Fruit fly (Drosophila melanogaster): ENCODE results near the gene CG4872.

CG4872 gene

DNA sequence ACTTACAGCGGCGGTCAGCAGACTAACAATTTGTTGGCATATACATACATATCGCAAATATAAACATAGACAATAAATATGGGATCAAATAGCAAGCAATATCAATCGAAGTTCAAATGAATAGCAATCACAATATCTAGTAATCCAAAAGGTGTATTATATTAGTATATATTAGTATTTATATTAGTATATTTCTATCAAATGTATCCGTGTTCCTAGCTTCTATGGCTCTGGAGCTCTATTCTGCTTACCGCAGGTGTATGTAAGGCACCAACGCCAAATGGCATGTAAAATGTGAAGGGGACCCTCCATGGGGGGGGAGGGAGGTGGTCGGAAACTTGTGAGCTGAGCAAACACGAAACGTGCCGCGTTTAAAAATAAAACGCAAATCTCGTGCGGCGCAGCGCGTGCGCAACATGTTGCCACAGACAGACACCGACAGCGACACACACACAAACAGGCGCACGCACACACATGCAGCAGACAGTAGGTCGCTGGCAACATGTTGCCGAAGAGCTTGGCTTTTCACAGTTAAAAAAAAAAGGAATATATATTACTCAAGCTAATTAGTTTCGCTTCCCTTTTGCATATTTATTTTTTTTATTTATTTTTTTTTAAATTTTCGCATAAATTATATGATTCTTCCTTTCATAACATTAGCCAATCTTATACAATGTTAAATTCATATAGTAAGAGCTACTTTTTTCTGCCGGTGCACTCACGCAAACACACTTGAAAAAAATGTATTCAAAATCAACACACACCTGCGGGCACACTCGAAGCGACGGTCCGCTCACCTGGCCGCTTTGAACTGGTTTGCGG lies 49.5 kb downstream of the CG4872 start (continued):
- TF ChIP-seq vvl (GFP tag; IDR thresholded peaks at IDR 0.05) (peak; percentile 80), sens (GFP tag) (peak; percentile 91), sqz (GFP tag; optimal IDR thresholded peaks at IDR 0.05) (peak; percentile 72), sima (GFP tag; optimal IDR thresholded peaks at IDR 0.05) (no peak), CG9817 (tag; optimal IDR thresholded peaks at IDR 0.05) (peak; percentile 20), CG6791 (GFP tag; IDR thresholded peaks at IDR 0.05; ENCODE audit: partially characterized antibody) (no peak), CG7357 (GFP tag; IDR thresholded peaks at IDR 0.05) (0 out of 3 replicates have a peak, but pooled peaks have one; percentile 27), CG10431 (GFP tag; optimal IDR thresholded peaks at IDR 0.05) (peak; percentile 31), CG12071 (GFP tag; optimal IDR thresholded peaks at IDR 0.05) (peak; percentile 40), wek (GFP tag; optimal IDR thresholded peaks at IDR 0.05) (no peak), Awh (GFP tag; IDR thresholded peaks at IDR 0.05) (peak; percentile 85), CG2875 (GFP tag; optimal IDR thresholded peaks at IDR 0.05) (peak; percentile 2), CG12942 (GFP tag; optimal IDR thresholded peaks at IDR 0.05) (peak; percentile 3), CG10209 (GFP tag; optimal IDR thresholded peaks at IDR 0.05) (peak; percentile 55), hbn (GFP tag; IDR thresholded peaks at IDR 0.05; ENCODE audit: partially characterized antibody) (no peak), p53 (GFP tag; optimal IDR thresholded peaks at IDR 0.05) (no peak), ems (GFP tag; optimal IDR thresholded peaks at IDR 0.05) (no peak), CG17912 (GFP tag; optimal IDR thresholded peaks at IDR 0.05) (no peak), dpn (GFP tag; optimal IDR thresholded peaks at IDR 0.05) (peak; percentile 32 to 45), CG3847 (GFP tag; IDR thresholded peaks at IDR 0.05) (peak; percentile 60), Dbx (GFP tag; IDR thresholded peaks at IDR 0.05) (0 out of 3 replicates have a peak, but pooled peaks have one; percentile 32), CG6683 (GFP tag; optimal IDR thresholded peaks at IDR 0.05) (peak; percentile 49), Dp (GFP tag; optimal IDR thresholded peaks at IDR 0.05) (no peak), CG17802 (tag; optimal IDR thresholded peaks at IDR 0.05) (peak; percentile 35), da (GFP tag; optimal IDR thresholded peaks at IDR 0.05) (no peak), CG7271 (tag; optimal IDR thresholded peaks at IDR 0.05) (no peak), bsh (GFP tag; optimal IDR thresholded peaks at IDR 0.05) (peak; percentile 27 to 67), Ets97D (GFP tag; optimal IDR thresholded peaks at IDR 0.05) (peak; percentile 12), Sry-δ (GFP tag; optimal IDR thresholded peaks at IDR 0.05) (no peak), vnd (GFP tag; IDR thresholded peaks at IDR 0.05; ENCODE audit: partially characterized antibody) (no peak), gcm2 (GFP tag; optimal IDR thresholded peaks at IDR 0.05) (no peak), CG17359 (tag; optimal IDR thresholded peaks at IDR 0.05) (peak; percentile 78), Rx (GFP tag; IDR thresholded peaks at IDR 0.05) (0 out of 2 replicates have a peak, but pooled peaks have one; percentile 30), zen (tag; optimal IDR thresholded peaks at IDR 0.05) (peak; percentile 26), CG42726 (GFP tag; IDR thresholded peaks at IDR 0.05; ENCODE audit: partially characterized antibody) (no peak), az2 (GFP tag; optimal IDR thresholded peaks at IDR 0.05) (peak; percentile 36), CG10979 (tag; optimal IDR thresholded peaks at IDR 0.05) (peak; percentile 76), shn (GFP tag; optimal IDR thresholded peaks at IDR 0.05) (no peak), zen2 (GFP tag; IDR thresholded peaks at IDR 0.05; ENCODE audit: partially characterized antibody) (no peak), mam (GFP tag; optimal IDR thresholded peaks at IDR 0.05) (peak; percentile 41), CG14965 (GFP tag; optimal IDR thresholded peaks at IDR 0.05; ENCODE audit: borderline replicate concordance) (no peak), ham (GFP tag; IDR thresholded peaks at IDR 0.05) (no peak), CG3838 (GFP tag; optimal IDR thresholded peaks at IDR 0.05) (no peak), dmrt99B (tag; optimal IDR thresholded peaks at IDR 0.05) (peak; percentile 84), CG11085 (GFP tag; IDR thresholded peaks at IDR 0.05) (0 out of 2 replicates have a peak, but pooled peaks have one; percentile 24), CG9932 (GFP tag; IDR thresholded peaks at IDR 0.05) (peak; percentile 57), toy (GFP tag; IDR thresholded peaks at IDR 0.05) (no peak), cato (GFP tag; optimal IDR thresholded peaks at IDR 0.05; ENCODE audit: borderline replicate concordance) (peak; percentile 12)
